Fruit fly (Drosophila melanogaster): ENCODE results near the gene CG14075.

- TF ChIP-seq CG2202 (tag; optimal IDR thresholded peaks at IDR 0.05): no peak
- no peak for TF ChIP-seq CG33213 (GFP tag; optimal IDR thresholded peaks at IDR 0.05)
Measured at dm6 chr3L:18945938-18946337, 38.8 kb upstream of the CG14075 start, which contains the start of gene CG32204.
